Fruit fly (Drosophila melanogaster): ENCODE measurements around the gene Nedd4.

Gene Nedd4

dm6 chr3L:17534396-17534795 lies 4.5 kb downstream of the Nedd4 start (continued):
- TF ChIP-seq fd64A (GFP tag; optimal IDR thresholded peaks at IDR 0.05): no peak
- no peak for TF ChIP-seq CG14965 (GFP tag; optimal IDR thresholded peaks at IDR 0.05; ENCODE audit: borderline replicate concordance)
- no peak for TF ChIP-seq Fer1 (GFP tag; optimal IDR thresholded peaks at IDR 0.05)
- no peak for TF ChIP-seq D (optimal IDR thresholded peaks at IDR 0.05)
- no peak for TF ChIP-seq D (GFP tag; optimal IDR thresholded peaks at IDR 0.05)
- TF ChIP-seq CG5180 (GFP tag; optimal IDR thresholded peaks at IDR 0.05): no peak
- no peak for TF ChIP-seq cato (GFP tag; optimal IDR thresholded peaks at IDR 0.05; ENCODE audit: borderline replicate concordance)
- TF ChIP-seq Bteb2 (GFP tag; optimal IDR thresholded peaks at IDR 0.05): no peak
- no peak for TF ChIP-seq CG43689 (GFP tag; IDR thresholded peaks at IDR 0.05)
- TF ChIP-seq Dll (GFP tag; IDR thresholded peaks at IDR 0.05; ENCODE audit: partially characterized antibody): no peak
- TF ChIP-seq CG9727 (GFP tag; optimal IDR thresholded peaks at IDR 0.05): no peak
- no peak for TF ChIP-seq CG4328 (GFP tag; optimal IDR thresholded peaks at IDR 0.05)
- no peak for TF ChIP-seq CG33557 (GFP tag; optimal IDR thresholded peaks at IDR 0.05)
- no peak for TF ChIP-seq Ptx1 (GFP tag; IDR thresholded peaks at IDR 0.05)
- TF ChIP-seq CG3281 (GFP tag; optimal IDR thresholded peaks at IDR 0.05): no peak
- TF ChIP-seq CG15479 (GFP tag; optimal IDR thresholded peaks at IDR 0.05): no peak
- no peak for TF ChIP-seq CG2202 (tag; optimal IDR thresholded peaks at IDR 0.05)
- TF ChIP-seq CG13894 (tag; optimal IDR thresholded peaks at IDR 0.05): peak; percentile 2
- TF ChIP-seq ken (GFP tag; IDR thresholded peaks at IDR 0.05): 0 out of 3 replicates have a peak, but pooled peaks have one; percentile 17
- no peak for TF ChIP-seq Sox100B (GFP tag; optimal IDR thresholded peaks at IDR 0.05)
- TF ChIP-seq MESR4 (GFP tag; optimal IDR thresholded peaks at IDR 0.05): no peak
- no peak for TF ChIP-seq Mes4 (GFP tag; optimal IDR thresholded peaks at IDR 0.05)
- TF ChIP-seq nmo (GFP tag; optimal IDR thresholded peaks at IDR 0.05): no peak
- no peak for TF ChIP-seq sima (GFP tag; optimal IDR thresholded peaks at IDR 0.05)
- TF ChIP-seq Awh (GFP tag; IDR thresholded peaks at IDR 0.05): peak; percentile 75
- no peak for TF ChIP-seq CG4730 (GFP tag; IDR thresholded peaks at IDR 0.05)
- TF ChIP-seq CG11696 (GFP tag; IDR thresholded peaks at IDR 0.05): no peak
- 0 out of 3 replicates have a peak, but pooled peaks have one; percentile 7 for TF ChIP-seq Dbx (GFP tag; IDR thresholded peaks at IDR 0.05)
- no peak for TF ChIP-seq pb (GFP tag; optimal IDR thresholded peaks at IDR 0.05)
- no peak for TF ChIP-seq sna (GFP tag; IDR thresholded peaks at IDR 0.05; ENCODE audit: partially characterized antibody)
- TF ChIP-seq HLH3B (GFP tag; IDR thresholded peaks at IDR 0.05): no peak
- TF ChIP-seq CG4854 (GFP tag; optimal IDR thresholded peaks at IDR 0.05): no peak
- 0 out of 2 replicates have a peak, but pooled peaks have one; percentile 8 for TF ChIP-seq sob (GFP tag; IDR thresholded peaks at IDR 0.05)
- TF ChIP-seq CG8478 (optimal IDR thresholded peaks at IDR 0.05): no peak
- TF ChIP-seq prd (optimal IDR thresholded peaks at IDR 0.05): no peak
- TF ChIP-seq prd (GFP tag; IDR thresholded peaks at IDR 0.05): no peak
- TF ChIP-seq seq (GFP tag; IDR thresholded peaks at IDR 0.05): no peak
- no peak for TF ChIP-seq CG2889 (GFP tag; IDR thresholded peaks at IDR 0.05)
- no peak for TF ChIP-seq fd96Cb (tag; optimal IDR thresholded peaks at IDR 0.05)
- TF ChIP-seq tio (GFP tag; optimal IDR thresholded peaks at IDR 0.05): no peak
- TF ChIP-seq CG14014 (GFP tag; IDR thresholded peaks at IDR 0.05): no peak
- TF ChIP-seq CG10147 (GFP tag; optimal IDR thresholded peaks at IDR 0.05): no peak
- TF ChIP-seq unpg (GFP tag; optimal IDR thresholded peaks at IDR 0.05): no peak
- no peak for TF ChIP-seq CG2678 (tag; optimal IDR thresholded peaks at IDR 0.05)
- TF ChIP-seq tna (GFP tag; IDR thresholded peaks at IDR 0.05; ENCODE audit: partially characterized antibody): no peak
- no peak for TF ChIP-seq h (optimal IDR thresholded peaks at IDR 0.05)
- no peak for TF ChIP-seq CG8944 (GFP tag; optimal IDR thresholded peaks at IDR 0.05)
- TF ChIP-seq gem (tag; optimal IDR thresholded peaks at IDR 0.05): no peak
- TF ChIP-seq CG7987 (GFP tag; optimal IDR thresholded peaks at IDR 0.05): peak; percentile 25
- TF ChIP-seq Nf-YC (tag; optimal IDR thresholded peaks at IDR 0.05): no peak
- no peak for TF ChIP-seq run (tag; optimal IDR thresholded peaks at IDR 0.05)
- TF ChIP-seq chif (GFP tag; optimal IDR thresholded peaks at IDR 0.05): no peak
- no peak for TF ChIP-seq slou (GFP tag; optimal IDR thresholded peaks at IDR 0.05)
